Fruit fly (Drosophila melanogaster): ENCODE data around the gene Srp68.

The Srp68 gene

DNA sequence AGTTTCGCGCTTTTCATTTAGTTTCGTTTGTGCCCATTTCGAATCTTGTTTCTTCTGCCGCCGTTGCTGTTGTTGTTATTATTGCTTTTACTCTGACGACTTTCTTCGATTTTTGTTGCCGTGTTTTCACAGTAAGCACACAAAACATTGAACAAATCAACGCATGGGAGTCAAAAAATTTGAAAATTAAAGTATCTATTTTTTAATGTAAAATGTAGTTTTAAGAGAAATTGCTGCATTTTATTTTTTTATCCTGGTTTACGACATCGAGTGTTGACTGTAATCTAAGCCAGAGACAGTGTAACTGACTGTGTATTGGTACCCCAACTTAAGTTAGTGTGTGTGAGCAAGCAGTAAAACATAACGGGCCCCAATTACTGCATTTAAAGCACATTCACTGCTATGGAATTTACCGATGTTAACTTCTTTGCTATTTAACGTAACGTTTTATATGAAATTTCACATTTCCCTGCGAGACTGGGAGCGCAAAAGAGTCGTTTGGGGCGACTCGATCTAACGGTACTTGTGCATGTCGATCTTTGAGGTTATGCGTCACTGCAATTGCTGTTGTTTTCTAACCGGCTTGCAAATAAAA, 21.4 kb downstream of the Srp68 start (continued):
- TF ChIP-seq unc-4 (GFP tag; IDR thresholded peaks at IDR 0.05; ENCODE audit: partially characterized antibody): no peak
- peak; percentile 73 for TF ChIP-seq CG7839 (tag; optimal IDR thresholded peaks at IDR 0.05)
- TF ChIP-seq pb (GFP tag; optimal IDR thresholded peaks at IDR 0.05): no peak
- TF ChIP-seq CG1792 (GFP tag; optimal IDR thresholded peaks at IDR 0.05): no peak
- TF ChIP-seq CG10366 (GFP tag; IDR thresholded peaks at IDR 0.05): peak; percentile 65
- TF ChIP-seq tup (GFP tag; optimal IDR thresholded peaks at IDR 0.05): peak; percentile 30
- peak; percentile 51 for TF ChIP-seq CG8924 (tag; optimal IDR thresholded peaks at IDR 0.05)
- no peak for TF ChIP-seq CG10274 (GFP tag; optimal IDR thresholded peaks at IDR 0.05)
- TF ChIP-seq corto (GFP tag; optimal IDR thresholded peaks at IDR 0.05): peak; percentile 44
- no peak for TF ChIP-seq odd (GFP tag; optimal IDR thresholded peaks at IDR 0.05)
- peak; percentile 66 for TF ChIP-seq lmd (GFP tag; IDR thresholded peaks at IDR 0.05)
- no peak for TF ChIP-seq Dll (GFP tag; IDR thresholded peaks at IDR 0.05; ENCODE audit: partially characterized antibody)
- TF ChIP-seq ro (GFP tag; IDR thresholded peaks at IDR 0.05): no peak
- TF ChIP-seq Atf3 (GFP tag; optimal IDR thresholded peaks at IDR 0.05): no peak
- TF ChIP-seq inv (GFP tag; IDR thresholded peaks at IDR 0.05; ENCODE audit: partially characterized antibody): no peak
- TF ChIP-seq kni (GFP tag; optimal IDR thresholded peaks at IDR 0.05): no peak
- peak in 1 of 2 experiments; percentile 79 for TF ChIP-seq bsh (GFP tag; optimal IDR thresholded peaks at IDR 0.05)
- TF ChIP-seq CG15696 (tag; optimal IDR thresholded peaks at IDR 0.05): no peak
- peak; percentile 67 for TF ChIP-seq Ada2b (GFP tag; IDR thresholded peaks at IDR 0.05)
- TF ChIP-seq rib (GFP tag; IDR thresholded peaks at IDR 0.05): no peak
- no peak for TF ChIP-seq CG15269 (tag; optimal IDR thresholded peaks at IDR 0.05)
- TF ChIP-seq Hand (GFP tag; optimal IDR thresholded peaks at IDR 0.05): no peak
- peak; percentile 28 for TF ChIP-seq CG18599 (GFP tag; optimal IDR thresholded peaks at IDR 0.05)
- peak; percentile 61 for TF ChIP-seq Dip3 (GFP tag; optimal IDR thresholded peaks at IDR 0.05)
- no peak for TF ChIP-seq tio (GFP tag; optimal IDR thresholded peaks at IDR 0.05)
- TF ChIP-seq Chrac-16 (GFP tag; optimal IDR thresholded peaks at IDR 0.05): peak; percentile 63
- peak; percentile 48 for TF ChIP-seq CG1647 (GFP tag; optimal IDR thresholded peaks at IDR 0.05)
- no peak for TF ChIP-seq hbn (GFP tag; IDR thresholded peaks at IDR 0.05; ENCODE audit: partially characterized antibody)
- TF ChIP-seq hkb (optimal IDR thresholded peaks at IDR 0.05): no peak
- TF ChIP-seq hkb (GFP tag; IDR thresholded peaks at IDR 0.05): peak; percentile 74
- 0 out of 3 replicates have a peak, but pooled peaks have one; percentile 43 for TF ChIP-seq CG3726 (GFP tag; IDR thresholded peaks at IDR 0.05)
- peak; percentile 75 for TF ChIP-seq CG17612 (GFP tag; IDR thresholded peaks at IDR 0.05)
- peak; percentile 70 for TF ChIP-seq CG6689 (GFP tag; IDR thresholded peaks at IDR 0.05)
- peak; percentile 32 for TF ChIP-seq Dek (tag; optimal IDR thresholded peaks at IDR 0.05)
- no peak for TF ChIP-seq HLH4C (GFP tag; IDR thresholded peaks at IDR 0.05; ENCODE audit: partially characterized antibody)
- TF ChIP-seq CG7987 (GFP tag; optimal IDR thresholded peaks at IDR 0.05): no peak
- TF ChIP-seq dmrt99B (tag; optimal IDR thresholded peaks at IDR 0.05): no peak
- TF ChIP-seq CG7928 (GFP tag; optimal IDR thresholded peaks at IDR 0.05): no peak
- peak; percentile 51; the same call in 1 of the 2 replicates for TF ChIP-seq MBD-R2 (GFP tag; IDR thresholded peaks at IDR 0.05)
- no peak for TF ChIP-seq gsb-n (tag; optimal IDR thresholded peaks at IDR 0.05)
- TF ChIP-seq CG12942 (GFP tag; optimal IDR thresholded peaks at IDR 0.05): peak; percentile 41
- TF ChIP-seq CG4707 (GFP tag; optimal IDR thresholded peaks at IDR 0.05): peak; percentile 51
- peak; percentile 46 for TF ChIP-seq CG3847 (GFP tag; IDR thresholded peaks at IDR 0.05)
- no peak for TF ChIP-seq hb (GFP tag; IDR thresholded peaks at IDR 0.05; ENCODE audit: partially characterized antibody)
- no peak for TF ChIP-seq btn (GFP tag; optimal IDR thresholded peaks at IDR 0.05)
- TF ChIP-seq ems (GFP tag; optimal IDR thresholded peaks at IDR 0.05): peak; percentile 51
- TF ChIP-seq CG1529 (GFP tag; optimal IDR thresholded peaks at IDR 0.05): peak; percentile 23
- no peak for TF ChIP-seq aop (GFP tag; IDR thresholded peaks at IDR 0.05)
- peak; percentile 58 for TF ChIP-seq CG9932 (GFP tag; IDR thresholded peaks at IDR 0.05)
